Worm (Caenorhabditis elegans): ENCODE results near the gene D1025.1.
A peak's percentile ranks its signal among the peaks of the same experiment; 100 is the strongest.

The D1025.1 gene

ce11 chrX:14556403-14556802 is 35.8 kb downstream of the D1025.1 start:
- TF ChIP-seq D1046.2 (GFP tag; IDR thresholded peaks at IDR 0.05) (no peak), ceh-44 (GFP tag; IDR thresholded peaks at IDR 0.05) (no peak), ceh-32 (tag; optimal IDR thresholded peaks at IDR 0.05; ENCODE audit: poor library complexity) (no peak), hif-1 (tag; optimal IDR thresholded peaks at IDR 0.05) (no peak), nhr-28 (tag; optimal IDR thresholded peaks at IDR 0.05) (peak; percentile 24), mdl-1 (tag; optimal IDR thresholded peaks at IDR 0.05) (no peak), nhr-41 (GFP tag; IDR thresholded peaks at IDR 0.05) (no peak), dmd-6 (GFP tag; IDR thresholded peaks at IDR 0.05) (peak; percentile 33; the same call in 1 of the 2 replicates), hlh-30 (tag; optimal IDR thresholded peaks at IDR 0.05; ENCODE audit: insufficient read depth) (peak; percentile 78), dmd-9 (GFP tag; IDR thresholded peaks at IDR 0.05) (no peak), attf-4 (tag; optimal IDR thresholded peaks at IDR 0.05) (no peak), lin-29 (GFP tag; IDR thresholded peaks at IDR 0.05) (no peak), aha-1 (tag) (peak; percentile 65), dmd-8 (GFP tag; IDR thresholded peaks at IDR 0.05) (no peak), fkh-10 (GFP tag; optimal IDR thresholded peaks at IDR 0.05) (no peak), T20F7.1 (GFP tag; optimal IDR thresholded peaks at IDR 0.05) (no peak), madf-9 (GFP tag; conservative IDR thresholded peaks at IDR 0.05) (no peak), nhr-25 (tag; optimal IDR thresholded peaks at IDR 0.05; ENCODE audit: borderline replicate concordance, insufficient read depth) (no peak), nhr-6 (tag; optimal IDR thresholded peaks at IDR 0.05) (no peak), zfp-2 (tag; optimal IDR thresholded peaks at IDR 0.05) (no peak), mep-1 (tag; optimal IDR thresholded peaks at IDR 0.05) (no peak), jun-1 (tag; optimal IDR thresholded peaks at IDR 0.05) (no peak), tra-1 (GFP tag; IDR thresholded peaks at IDR 0.05) (no peak), daf-12 (tag; optimal IDR thresholded peaks at IDR 0.05) (no peak), lsy-2 (tag; optimal IDR thresholded peaks at IDR 0.05) (no peak), mes-2 (tag; optimal IDR thresholded peaks at IDR 0.05; ENCODE audit: poor library complexity, severe bottlenecking) (no peak), lin-13 (GFP tag; optimal IDR thresholded peaks at IDR 0.05) (no peak)

ce11 chrX:14557352-14557935 is 36.9 kb downstream of the D1025.1 start:
- TF ChIP-seq ctbp-1 (GFP tag; IDR thresholded peaks at IDR 0.05), result peak; percentile 80
- TF ChIP-seq set-16 (GFP tag; IDR thresholded peaks at IDR 0.05), result peak; percentile 19; the same call in 1 of the 2 replicates
- peak; percentile 69 for TF ChIP-seq hlh-30 (tag; optimal IDR thresholded peaks at IDR 0.05; ENCODE audit: insufficient read depth)
- no peak for TF ChIP-seq ZK546.5 (tag; optimal IDR thresholded peaks at IDR 0.05)
- no peak for TF ChIP-seq php-3 (GFP tag; IDR thresholded peaks at IDR 0.05)
- peak in 1 of 2 experiments; percentile 76 for TF ChIP-seq hif-1 (tag; optimal IDR thresholded peaks at IDR 0.05)
- TF ChIP-seq fos-1 (tag; optimal IDR thresholded peaks at IDR 0.05), result no peak
- no peak for TF ChIP-seq fkh-10 (GFP tag; optimal IDR thresholded peaks at IDR 0.05)
- TF ChIP-seq lsy-2 (tag; optimal IDR thresholded peaks at IDR 0.05), result peak in 1 of 2 experiments; percentile 18
- TF ChIP-seq lin-13 (GFP tag; optimal IDR thresholded peaks at IDR 0.05), result peak; percentile 7
- no peak for TF ChIP-seq F49E8.2 (tag; optimal IDR thresholded peaks at IDR 0.05; ENCODE audit: borderline replicate concordance)
- TF ChIP-seq dmd-6 (GFP tag; IDR thresholded peaks at IDR 0.05), result peak; percentile 39
- no peak for TF ChIP-seq madf-5 (GFP tag; IDR thresholded peaks at IDR 0.05)
- 0 out of 2 replicates have a peak, but pooled peaks have one; percentile 21 for TF ChIP-seq arid-1 (GFP tag; conservative IDR thresholded peaks at IDR 0.05)
- TF ChIP-seq aha-1 (tag), result peak; percentile 96
- peak; percentile 60 for TF ChIP-seq mep-1 (tag; optimal IDR thresholded peaks at IDR 0.05)
- peak in 1 of 2 experiments; percentile 79 for TF ChIP-seq mdl-1 (tag; optimal IDR thresholded peaks at IDR 0.05)
- TF ChIP-seq hmg-1.1 (GFP tag; IDR thresholded peaks at IDR 0.05), result peak; percentile 81
- no peak for TF ChIP-seq nhr-102 (tag; optimal IDR thresholded peaks at IDR 0.05)
- TF ChIP-seq pha-4 (GFP tag; IDR thresholded peaks at IDR 0.05), result no peak
- peak; percentile 48 for TF ChIP-seq pha-4 (tag; optimal IDR thresholded peaks at IDR 0.05)
- peak; percentile 76 for TF ChIP-seq hlh-11 (tag; optimal IDR thresholded peaks at IDR 0.05)
- peak; percentile 5 for TF ChIP-seq nhr-48 (tag; optimal IDR thresholded peaks at IDR 0.05)
- peak in 1 of 2 experiments; percentile 98 for TF ChIP-seq unc-62 (GFP tag; optimal IDR thresholded peaks at IDR 0.05 in 1 of 2)
- TF ChIP-seq unc-62 (tag; optimal IDR thresholded peaks at IDR 0.05), result peak; percentile 16
- peak; percentile 47 for TF ChIP-seq dve-1 (tag; optimal IDR thresholded peaks at IDR 0.05; ENCODE audit: insufficient read depth)
- TF ChIP-seq ztf-7 (tag; optimal IDR thresholded peaks at IDR 0.05), result peak; percentile 82
- peak; percentile 1 for TF ChIP-seq mxl-3 (GFP tag; optimal IDR thresholded peaks at IDR 0.05)
- no peak for TF ChIP-seq nhr-42 (GFP tag; IDR thresholded peaks at IDR 0.05)
- peak; percentile 77 for TF ChIP-seq nhr-28 (tag; optimal IDR thresholded peaks at IDR 0.05)
- 0 out of 2 replicates have a peak, but pooled peaks have one; percentile 18 for TF ChIP-seq T26A8.4 (GFP tag; IDR thresholded peaks at IDR 0.05)

Measured in whole organism, L4 larva.